Worm (Caenorhabditis elegans) whole organism, midembryonic: Measurements from ENCODE around the gene F59D12.5.

Source experiments
- cog-1 ChIP-seq: sonication (generic microtip); optimal IDR thresholded peaks from 2 replicates; lab custom pipeline; 2016; ENCODE audit warnings: missing genetic modification characterization, missing compliant biosample characterization
- flt-1 ChIP-seq: fragments of 200-800 bp; sonication (Bioruptor generic); IDR thresholded peaks from 2 replicates; pipeline ENCODE4 v1.3.6; 2022; ENCODE audit warnings: missing genetic modification characterization, missing compliant biosample characterization
- klf-2 ChIP-seq: fragments of 200-800 bp; sonication (Bioruptor generic); conservative IDR thresholded peaks from 2 replicates; pipeline ENCODE4 v1.3.6; 2022; ENCODE audit warnings: missing genetic modification reagents, missing genetic modification characterization, missing compliant biosample characterization
- med-1 ChIP-seq: sonication (generic microtip); optimal IDR thresholded peaks from 2 replicates; lab custom pipeline; 2017; ENCODE audit warnings: missing genetic modification characterization, mild to moderate bottlenecking, missing compliant biosample characterization, antibody characterized with exemption, missing genetic modification reagents; ENCODE audit not compliant: insufficient read depth
- tab-1 ChIP-seq: fragments of 200-800 bp; sonication (Bioruptor generic); IDR thresholded peaks from 2 replicates; pipeline ENCODE4 v1.3.6; 2022; ENCODE audit warnings: missing genetic modification characterization, missing compliant biosample characterization

ce11 chrX:15630340-15630739, 16.8 kb downstream of the F59D12.5 start, which contains the start of gene K09E9.4:
- no peak for TF ChIP-seq flt-1 (GFP tag; lab: Robert Waterston, UW)
- no peak for TF ChIP-seq tab-1
- no peak for TF ChIP-seq cog-1 (tag; lab: Kevin White, UChicago)
- TF ChIP-seq med-1 (GFP tag; lab: Kevin White, UChicago) = no peak
- no peak for TF ChIP-seq klf-2 (GFP tag; lab: Robert Waterston, UW)
